Fruit fly (Drosophila melanogaster): ENCODE measurements around the gene CG8993.

The CG8993 gene

DNA sequence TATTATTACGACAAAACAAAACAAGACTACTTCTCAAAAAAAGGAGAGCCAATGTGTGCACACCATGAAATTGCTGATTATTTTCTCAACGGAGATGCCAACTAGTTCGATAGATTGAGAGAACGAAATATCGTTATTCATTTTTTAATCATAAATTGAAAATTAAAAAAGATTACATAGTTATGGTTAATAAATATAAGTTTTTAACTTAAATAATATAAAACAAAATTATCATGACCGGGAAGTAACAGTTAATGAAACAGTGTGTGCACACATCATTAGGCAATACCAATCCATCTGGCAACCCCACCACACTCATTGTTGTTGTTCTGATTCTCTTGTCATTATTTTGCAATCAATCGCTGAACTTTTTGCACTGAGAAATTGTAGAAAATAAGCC lies at the start of gene CG8993, which contains the start of gene CG1317:
CG8993 (plus strand) TSS at position 318 of the 400 bp plus-strand sequence.
CG1317 (minus strand) TSS at position 58 of the 400 bp plus-strand sequence.
- TF ChIP-seq ovo (GFP tag; optimal IDR thresholded peaks at IDR 0.05) = peak; percentile 62
- TF ChIP-seq Clk (GFP tag; optimal IDR thresholded peaks at IDR 0.05) = no peak
- peak; percentile 52 for TF ChIP-seq CG14711 (tag; optimal IDR thresholded peaks at IDR 0.05)
- peak; percentile 84 for TF ChIP-seq bab1 (GFP tag; optimal IDR thresholded peaks at IDR 0.05)
- TF ChIP-seq Crg-1 (GFP tag; optimal IDR thresholded peaks at IDR 0.05) = no peak
- peak; percentile 44 for TF ChIP-seq CG7045 (GFP tag; optimal IDR thresholded peaks at IDR 0.05)
- no peak for TF ChIP-seq CG5204 (GFP tag; optimal IDR thresholded peaks at IDR 0.05)
- TF ChIP-seq tj (GFP tag; optimal IDR thresholded peaks at IDR 0.05) = peak; percentile 29
- no peak for TF ChIP-seq Hr96 (GFP tag; optimal IDR thresholded peaks at IDR 0.05)
- TF ChIP-seq toe (GFP tag; optimal IDR thresholded peaks at IDR 0.05) = peak; percentile 30
- TF ChIP-seq kay (GFP tag; ENCODE audit: borderline replicate concordance) = peak; percentile 55
- peak; percentile 59 for TF ChIP-seq CG7101 (tag; optimal IDR thresholded peaks at IDR 0.05)
- TF ChIP-seq Mnt (GFP tag; optimal IDR thresholded peaks at IDR 0.05) = peak; percentile 38
- no peak for TF ChIP-seq cic (GFP tag; optimal IDR thresholded peaks at IDR 0.05)
- TF ChIP-seq pad (GFP tag; optimal IDR thresholded peaks at IDR 0.05) = peak; percentile 22
- no peak for TF ChIP-seq cnc (optimal IDR thresholded peaks at IDR 0.05)
- TF ChIP-seq CG1620 (GFP tag; optimal IDR thresholded peaks at IDR 0.05) = peak; percentile 43
- TF ChIP-seq CG12768 (GFP tag; optimal IDR thresholded peaks at IDR 0.05) = no peak
- TF ChIP-seq CG11617 (GFP tag; optimal IDR thresholded peaks at IDR 0.05) = peak; percentile 44
- TF ChIP-seq CG33017 (tag; optimal IDR thresholded peaks at IDR 0.05) = no peak

DNA sequence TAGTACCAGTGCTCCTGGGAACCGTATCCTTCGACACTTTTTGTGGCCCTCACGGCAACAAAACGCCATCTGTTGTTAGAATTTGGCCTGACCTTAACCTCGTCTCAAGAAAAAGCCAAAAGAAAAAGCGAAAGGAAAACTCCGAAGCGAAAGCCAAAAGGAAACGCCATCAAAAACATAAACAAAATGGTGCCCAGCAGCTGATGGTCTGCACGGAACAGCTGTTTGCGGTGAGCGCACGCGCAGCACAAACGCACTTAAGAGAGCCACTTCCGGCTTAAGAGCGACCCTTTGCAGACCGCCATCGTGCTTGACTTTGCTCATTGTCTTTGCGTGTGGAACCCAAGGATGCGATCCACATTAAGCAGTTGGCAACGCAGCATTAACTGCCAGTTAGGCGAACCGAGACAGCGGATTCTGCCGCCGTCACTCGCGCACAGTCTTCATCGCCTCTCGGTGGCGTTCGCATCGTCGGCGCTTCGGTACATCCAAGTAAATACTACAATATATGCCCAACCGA lies 49.7 kb upstream of the CG8993 start, which contains the start of gene MsR1:
MsR1 (plus strand) TSS at position 437 of the 520 bp plus-strand sequence.
- TF ChIP-seq tj (GFP tag; optimal IDR thresholded peaks at IDR 0.05) (no peak), cnc (optimal IDR thresholded peaks at IDR 0.05) (no peak), bab1 (GFP tag; optimal IDR thresholded peaks at IDR 0.05) (no peak), toe (GFP tag; optimal IDR thresholded peaks at IDR 0.05) (no peak), Hr96 (GFP tag; optimal IDR thresholded peaks at IDR 0.05) (no peak), CG11617 (GFP tag; optimal IDR thresholded peaks at IDR 0.05) (no peak), CG7045 (GFP tag; optimal IDR thresholded peaks at IDR 0.05) (no peak), pad (GFP tag; optimal IDR thresholded peaks at IDR 0.05) (no peak), ovo (GFP tag; optimal IDR thresholded peaks at IDR 0.05) (no peak), Mnt (GFP tag; optimal IDR thresholded peaks at IDR 0.05) (no peak), cic (GFP tag; optimal IDR thresholded peaks at IDR 0.05) (no peak), Crg-1 (GFP tag; optimal IDR thresholded peaks at IDR 0.05) (no peak), Clk (GFP tag; optimal IDR thresholded peaks at IDR 0.05) (no peak), CG33017 (tag; optimal IDR thresholded peaks at IDR 0.05) (no peak), CG7101 (tag; optimal IDR thresholded peaks at IDR 0.05) (no peak), kay (GFP tag; ENCODE audit: borderline replicate concordance) (no peak), CG12768 (GFP tag; optimal IDR thresholded peaks at IDR 0.05) (no peak), CG5204 (GFP tag; optimal IDR thresholded peaks at IDR 0.05) (no peak), CG1620 (GFP tag; optimal IDR thresholded peaks at IDR 0.05) (no peak), CG14711 (tag; optimal IDR thresholded peaks at IDR 0.05) (no peak)

- TF ChIP-seq kay (GFP tag; ENCODE audit: borderline replicate concordance) (no peak), bab1 (GFP tag; optimal IDR thresholded peaks at IDR 0.05) (no peak), CG12768 (GFP tag; optimal IDR thresholded peaks at IDR 0.05) (no peak)
Observed at dm6 chr3L:2325276-2325675, 46.7 kb upstream of the CG8993 start.

- TF ChIP-seq Mnt (GFP tag; optimal IDR thresholded peaks at IDR 0.05) (no peak), CG5204 (GFP tag; optimal IDR thresholded peaks at IDR 0.05) (no peak), tj (GFP tag; optimal IDR thresholded peaks at IDR 0.05) (no peak), CG7101 (tag; optimal IDR thresholded peaks at IDR 0.05) (no peak), CG33017 (tag; optimal IDR thresholded peaks at IDR 0.05) (no peak), kay (GFP tag; ENCODE audit: borderline replicate concordance) (no peak), pad (GFP tag; optimal IDR thresholded peaks at IDR 0.05) (no peak), CG14711 (tag; optimal IDR thresholded peaks at IDR 0.05) (no peak), Crg-1 (GFP tag; optimal IDR thresholded peaks at IDR 0.05) (no peak), bab1 (GFP tag; optimal IDR thresholded peaks at IDR 0.05) (no peak)
Observed at dm6 chr3L:2328804-2329203, 43.2 kb upstream of the CG8993 start.

DNA sequence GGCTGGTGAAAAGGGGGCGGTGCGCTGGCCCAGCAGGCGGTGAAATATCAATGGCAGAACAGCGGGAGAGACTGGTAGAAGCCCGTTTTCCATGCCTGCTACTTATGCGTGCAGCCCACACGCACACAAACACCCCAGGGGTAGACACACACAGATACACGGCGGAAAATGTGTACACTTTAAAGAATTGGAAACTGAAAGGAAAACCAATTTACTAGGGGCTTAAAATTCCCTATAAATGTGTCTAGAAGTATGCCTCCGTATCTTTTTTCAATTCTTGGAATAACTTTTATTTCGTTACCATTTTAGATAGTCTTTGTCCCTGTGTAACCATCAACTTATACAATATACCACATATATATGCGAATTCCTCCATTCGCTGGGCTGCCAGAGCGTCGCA lies 39.8 kb upstream of the CG8993 start:
- TF ChIP-seq CG33017 (tag; optimal IDR thresholded peaks at IDR 0.05) (no peak), CG12768 (GFP tag; optimal IDR thresholded peaks at IDR 0.05) (no peak), pad (GFP tag; optimal IDR thresholded peaks at IDR 0.05) (no peak), CG7045 (GFP tag; optimal IDR thresholded peaks at IDR 0.05) (no peak), Clk (GFP tag; optimal IDR thresholded peaks at IDR 0.05) (no peak), tj (GFP tag; optimal IDR thresholded peaks at IDR 0.05) (no peak), cnc (optimal IDR thresholded peaks at IDR 0.05) (no peak), CG11617 (GFP tag; optimal IDR thresholded peaks at IDR 0.05) (no peak), CG7101 (tag; optimal IDR thresholded peaks at IDR 0.05) (no peak), cic (GFP tag; optimal IDR thresholded peaks at IDR 0.05) (no peak), Crg-1 (GFP tag; optimal IDR thresholded peaks at IDR 0.05) (no peak), CG5204 (GFP tag; optimal IDR thresholded peaks at IDR 0.05) (no peak), Hr96 (GFP tag; optimal IDR thresholded peaks at IDR 0.05) (no peak), kay (GFP tag; ENCODE audit: borderline replicate concordance) (no peak), bab1 (GFP tag; optimal IDR thresholded peaks at IDR 0.05) (no peak), CG1620 (GFP tag; optimal IDR thresholded peaks at IDR 0.05) (no peak), toe (GFP tag; optimal IDR thresholded peaks at IDR 0.05) (no peak), ovo (GFP tag; optimal IDR thresholded peaks at IDR 0.05) (no peak), CG14711 (tag; optimal IDR thresholded peaks at IDR 0.05) (no peak), Mnt (GFP tag; optimal IDR thresholded peaks at IDR 0.05) (no peak)

DNA sequence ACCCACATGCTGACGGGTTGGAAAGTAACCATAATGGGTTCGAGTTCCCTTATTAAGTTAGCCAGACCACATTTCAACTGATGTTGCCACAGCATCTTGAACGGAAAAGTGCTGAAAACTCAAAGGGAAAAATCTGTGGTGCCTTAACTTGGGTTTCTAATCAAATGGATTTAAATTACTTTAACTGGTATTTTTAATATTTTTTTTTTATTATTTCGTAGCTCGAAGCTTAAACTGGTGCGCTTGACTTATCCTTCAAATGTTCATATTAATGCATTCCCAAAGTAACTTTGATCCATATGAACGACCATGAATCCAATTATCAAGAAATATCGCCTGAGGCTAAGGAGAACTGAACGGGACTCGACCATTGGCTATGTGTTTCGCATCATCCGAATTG lies 11.7 kb upstream of the CG8993 start, which contains the start of gene CG13801:
CG13801 (plus strand) TSS at position 301 of the 400 bp plus-strand sequence.
- no peak for TF ChIP-seq Clk (GFP tag; optimal IDR thresholded peaks at IDR 0.05)

Data from whole organism, adult.